Worm (Caenorhabditis elegans) whole organism, early embryonic: ENCODE measurements around the gene lin-25.

Experiments
- B0310.2 ChIP-seq: sonication (generic microtip); optimal IDR thresholded peaks from 2 replicates; lab custom pipeline; 2016; ENCODE audit warnings: mild to moderate bottlenecking, missing genetic modification characterization, missing compliant biosample characterization
- aly-1 ChIP-seq: sonication (generic microtip); optimal IDR thresholded peaks from 2 replicates; lab custom pipeline; 2016; ENCODE audit warnings: missing genetic modification characterization, missing compliant biosample characterization
- ama-1 ChIP-seq: fragments of 150-350 bp; optimal IDR thresholded peaks from 2 replicates; lab custom pipeline; 2014
- ceh-36 ChIP-seq: sonication (generic microtip); optimal IDR thresholded peaks from 2 replicates; lab custom pipeline; 2016; ENCODE audit warnings: missing genetic modification characterization, inconsistent platforms, missing compliant biosample characterization
- ets-7 ChIP-seq: sonication (generic microtip); optimal IDR thresholded peaks from 2 replicates; lab custom pipeline; 2016; ENCODE audit warnings: missing genotype, missing genetic modification characterization, missing compliant biosample characterization
- flt-1 ChIP-seq: fragments of 200-800 bp; sonication (Bioruptor generic); IDR thresholded peaks from 2 replicates; pipeline ENCODE4 v1.3.6; 2022; ENCODE audit warnings: missing genetic modification characterization, missing compliant biosample characterization
- hmbx-1 ChIP-seq: sonication (generic microtip); optimal IDR thresholded peaks from 2 replicates; lab custom pipeline; 2016; ENCODE audit warnings: mild to moderate bottlenecking, missing genetic modification characterization, missing compliant biosample characterization
- hnd-1 ChIP-seq: sonication (generic microtip); optimal IDR thresholded peaks from 2 replicates; lab custom pipeline; 2016; ENCODE audit warnings: missing genetic modification characterization, missing compliant biosample characterization
- scrt-1 ChIP-seq: fragments of 200-800 bp; sonication (Bioruptor generic); IDR thresholded peaks from 2 replicates; pipeline ENCODE4 v1.3.6; 2022; ENCODE audit warnings: missing genetic modification characterization, missing compliant biosample characterization
- sea-1 ChIP-seq: fragments of 200-800 bp; sonication (Bioruptor generic); conservative IDR thresholded peaks from 2 replicates; pipeline ENCODE4 v1.3.6; 2022; ENCODE audit warnings: missing genetic modification characterization, missing compliant biosample characterization
- tbx-11 ChIP-seq: fragments of 200-800 bp; sonication (Bioruptor generic); IDR thresholded peaks from 2 replicates; pipeline ENCODE4 v1.3.6; 2022; ENCODE audit warnings: missing genetic modification characterization, missing compliant biosample characterization
- tbx-37 ChIP-seq: fragments of 200-800 bp; sonication (Bioruptor generic); conservative IDR thresholded peaks from 2 replicates; pipeline ENCODE4 v1.3.6; 2022; ENCODE audit warnings: missing genetic modification reagents, missing genetic modification characterization, missing compliant biosample characterization

ce11 chrV:12660280-12660818 lies 10.6 kb downstream of the lin-25 start, which contains the start of gene his-74:
- TF ChIP-seq tbx-37 (GFP tag; lab: Robert Waterston, UW) (no peak), aly-1 (tag; lab: Kevin White, UChicago) (no peak), sea-1 (no peak), ets-7 (tag; lab: Kevin White, UChicago) (no peak), ceh-36 (no peak), flt-1 (GFP tag; lab: Robert Waterston, UW) (no peak), scrt-1 (no peak), B0310.2 (tag; lab: Kevin White, UChicago) (no peak), hnd-1 (tag; lab: Kevin White, UChicago) (no peak), hmbx-1 (tag; lab: Kevin White, UChicago) (no peak), ama-1 (no peak), tbx-11 (GFP tag; lab: Robert Waterston, UW) (no peak)
